Fruit fly (Drosophila melanogaster): ENCODE data around the gene Fuca.

The Fuca gene

dm6 chr3L:11555662-11556460 is 33.3 kb upstream of the Fuca start (continued):
- TF ChIP-seq Ssrp (tag; optimal IDR thresholded peaks at IDR 0.05) (peak; percentile 75), gfzf (GFP tag; optimal IDR thresholded peaks at IDR 0.05) (no peak), nerfin-2 (GFP tag; IDR thresholded peaks at IDR 0.05; ENCODE audit: partially characterized antibody) (no peak), CG8089 (GFP tag; optimal IDR thresholded peaks at IDR 0.05) (peak; percentile 42), pum (GFP tag; optimal IDR thresholded peaks at IDR 0.05) (no peak), ara (GFP tag; IDR thresholded peaks at IDR 0.05) (no peak), CG10654 (GFP tag; optimal IDR thresholded peaks at IDR 0.05) (peak; percentile 46), CG10543 (GFP tag; optimal IDR thresholded peaks at IDR 0.05) (peak; percentile 86), sens-2 (GFP tag; IDR thresholded peaks at IDR 0.05) (no peak), shn (GFP tag; optimal IDR thresholded peaks at IDR 0.05) (peak; percentile 10), CG10274 (GFP tag; optimal IDR thresholded peaks at IDR 0.05) (no peak), ewg (GFP tag; optimal IDR thresholded peaks at IDR 0.05) (peak; percentile 62), Hsf (GFP tag; optimal IDR thresholded peaks at IDR 0.05) (peak; percentile 57), CG6854 (GFP tag; optimal IDR thresholded peaks at IDR 0.05) (peak; percentile 49), CG11456 (GFP tag; IDR thresholded peaks at IDR 0.05) (no peak), wek (GFP tag; optimal IDR thresholded peaks at IDR 0.05) (no peak), CG13624 (GFP tag; optimal IDR thresholded peaks at IDR 0.05) (peak; percentile 53), CG1603 (tag; optimal IDR thresholded peaks at IDR 0.05) (peak; percentile 50), emc (GFP tag; optimal IDR thresholded peaks at IDR 0.05) (no peak), TFAM (GFP tag; optimal IDR thresholded peaks at IDR 0.05) (no peak), CG3281 (GFP tag; optimal IDR thresholded peaks at IDR 0.05) (peak; percentile 69), CG12219 (GFP tag; optimal IDR thresholded peaks at IDR 0.05) (no peak), CG11085 (GFP tag; IDR thresholded peaks at IDR 0.05) (no peak), row (GFP tag; IDR thresholded peaks at IDR 0.05) (peak; percentile 74), CG6791 (GFP tag; IDR thresholded peaks at IDR 0.05; ENCODE audit: partially characterized antibody) (no peak), CG14014 (GFP tag; IDR thresholded peaks at IDR 0.05) (peak; percentile 30; the same call in 1 of the 2 replicates), CG3407 (GFP tag; optimal IDR thresholded peaks at IDR 0.05) (peak; percentile 63), CG16863 (GFP tag; optimal IDR thresholded peaks at IDR 0.05) (peak; percentile 39), CG6765 (GFP tag; optimal IDR thresholded peaks at IDR 0.05) (peak; percentile 59), CG2889 (GFP tag; IDR thresholded peaks at IDR 0.05) (no peak), CG5953 (GFP tag; IDR thresholded peaks at IDR 0.05) (no peak), Sry-δ (GFP tag; optimal IDR thresholded peaks at IDR 0.05) (peak; percentile 18), CG14710 (tag; optimal IDR thresholded peaks at IDR 0.05) (peak; percentile 86), bsh (GFP tag; optimal IDR thresholded peaks at IDR 0.05) (peak in 1 of 2 experiments; percentile 89), Dbx (GFP tag; IDR thresholded peaks at IDR 0.05) (peak; percentile 67), CG4404 (GFP tag; IDR thresholded peaks at IDR 0.05) (no peak), Xrp1 (GFP tag; IDR thresholded peaks at IDR 0.05) (peak; percentile 76; the same call in 1 of the 2 replicates), Hr39 (optimal IDR thresholded peaks at IDR 0.05) (no peak), bcd (GFP tag; optimal IDR thresholded peaks at IDR 0.05) (peak; percentile 58), Abd-B (GFP tag; optimal IDR thresholded peaks at IDR 0.05) (peak; percentile 64), CG3163 (GFP tag; optimal IDR thresholded peaks at IDR 0.05) (no peak), CG31224 (GFP tag; IDR thresholded peaks at IDR 0.05) (0 out of 2 replicates have a peak, but pooled peaks have one; percentile 34), esg (GFP tag; conservative IDR thresholded peaks at IDR 0.05) (no peak), CG17359 (tag; optimal IDR thresholded peaks at IDR 0.05) (peak; percentile 82), CG14050 (GFP tag; IDR thresholded peaks at IDR 0.05) (0 out of 3 replicates have a peak, but pooled peaks have one; percentile 29), nmo (GFP tag; optimal IDR thresholded peaks at IDR 0.05) (peak; percentile 85), CG31388 (GFP tag; optimal IDR thresholded peaks at IDR 0.05) (no peak), gem (tag; optimal IDR thresholded peaks at IDR 0.05) (peak; percentile 91), chinmo (GFP tag; IDR thresholded peaks at IDR 0.05; ENCODE audit: partially characterized antibody) (peak; percentile 96)
